Worm (Caenorhabditis elegans) whole organism, L4 larva: ENCODE results near the gene idpc-4.

Experiments used
- ceh-32 ChIP-seq: sonication (generic microtip); optimal IDR thresholded peaks from 2 replicates; lab custom pipeline; 2016; ENCODE audit warnings: mild to moderate bottlenecking, missing genetic modification characterization, missing compliant biosample characterization; ENCODE audit not compliant: poor library complexity
- daf-12 ChIP-seq: fragments of 150-350 bp; optimal IDR thresholded peaks from 2 replicates; lab custom pipeline; 2014; ENCODE audit warnings: missing biosample characterization, missing genetic modification reagents, missing genetic modification characterization
- madf-9 ChIP-seq: fragments of 200-800 bp; sonication (Bioruptor generic); conservative IDR thresholded peaks from 2 replicates; pipeline ENCODE4 v1.3.6; 2022; ENCODE audit warnings: missing genetic modification reagents, missing genetic modification characterization, missing compliant biosample characterization
- nhr-28 ChIP-seq: fragments of 150-350 bp; optimal IDR thresholded peaks from 2 replicates; lab custom pipeline; 2014; ENCODE audit warnings: missing biosample characterization, missing genetic modification characterization

ce11 chrV:9608256-9608655 lies 17.0 kb upstream of the idpc-4 start, which contains the start of gene dop-2:
- TF ChIP-seq nhr-28 (tag; lab: Kevin White, UChicago) (no peak), madf-9 (no peak), daf-12 (tag; lab: Kevin White, UChicago) (no peak), ceh-32 (tag; lab: Kevin White, UChicago) (no peak)
